Fruit fly (Drosophila melanogaster) whole organism, embryonic: ENCODE data around the gene Tsp29Fb.

Source experiments
- Aef1 ChIP-seq: fragments of 200-800 bp; sonication (Bioruptor generic); IDR thresholded peaks from 3 replicates; pipeline ENCODE4 v1.3.6; 2022; ENCODE audit warnings: missing biosample characterization, missing genetic modification characterization
- Asciz ChIP-seq: fragments of 200-800 bp; sonication (Bioruptor generic); optimal IDR thresholded peaks from 2 replicates; lab custom pipeline; 2017; ENCODE audit warnings: missing biosample characterization, mild to moderate bottlenecking, missing genetic modification characterization, missing genetic modification reagents
- Awh ChIP-seq: fragments of 200-800 bp; sonication (Bioruptor generic); IDR thresholded peaks from 2 replicates; pipeline ENCODE4, ENCODE4 v1.3.6; 2022; ENCODE audit warnings: missing biosample characterization, missing genetic modification characterization
- B-H1 ChIP-seq: fragments of 200-800 bp; sonication (Bioruptor generic); IDR thresholded peaks from 3 replicates; pipeline ENCODE4 v1.3.6; 2022; ENCODE audit warnings: missing biosample characterization, missing genetic modification characterization
- CG1024 ChIP-seq: fragments of 200-800 bp; sonication (Bioruptor generic); IDR thresholded peaks from 2 replicates; pipeline ENCODE4 v1.3.6; 2022; ENCODE audit warnings: missing biosample characterization, missing genetic modification characterization
- CG10431 ChIP-seq: fragments of 200-800 bp; sonication (Bioruptor generic); optimal IDR thresholded peaks from 3 replicates; lab custom pipeline; 2018; ENCODE audit warnings: missing biosample characterization, mild to moderate bottlenecking, missing genetic modification characterization
- CG10565 ChIP-seq: fragments of 200-800 bp; sonication (Bioruptor generic); optimal IDR thresholded peaks from 3 replicates; lab custom pipeline; 2016; ENCODE audit warnings: missing biosample characterization, mild to moderate bottlenecking, missing genetic modification characterization
- CG10979 ChIP-seq: fragments of 200-800 bp; sonication (Bioruptor generic); optimal IDR thresholded peaks from 2 replicates; lab custom pipeline; 2018; ENCODE audit warnings: missing biosample characterization, mild to moderate bottlenecking, missing genetic modification characterization, moderate library complexity
- CG11560 ChIP-seq: fragments of 200-800 bp; sonication (Bioruptor generic); IDR thresholded peaks from 3 replicates; pipeline ENCODE4 v1.3.6; 2022; ENCODE audit warnings: missing biosample characterization, missing genetic modification characterization
- CG12391 ChIP-seq: fragments of 200-800 bp; sonication (Bioruptor generic); optimal IDR thresholded peaks from 3 replicates; lab custom pipeline; 2018; ENCODE audit warnings: missing biosample characterization, mild to moderate bottlenecking, missing genetic modification characterization, moderate library complexity
- CG13123 ChIP-seq: fragments of 200-800 bp; sonication (Bioruptor generic); optimal IDR thresholded peaks from 2 replicates; lab custom pipeline; 2016; ENCODE audit warnings: missing biosample characterization, missing genetic modification characterization
- CG13775 ChIP-seq: fragments of 200-800 bp; sonication (Bioruptor generic); optimal IDR thresholded peaks from 3 replicates; lab custom pipeline; 2017; ENCODE audit warnings: missing biosample characterization, mild to moderate bottlenecking, missing genetic modification characterization
- CG14965 ChIP-seq: fragments of 200-800 bp; sonication (Bioruptor generic); optimal IDR thresholded peaks from 2 replicates; lab custom pipeline; 2016; ENCODE audit warnings: missing biosample characterization, missing genetic modification characterization, borderline replicate concordance
- CG15269 ChIP-seq: fragments of 200-800 bp; sonication (Bioruptor generic); optimal IDR thresholded peaks from 2 replicates; lab custom pipeline; 2018; ENCODE audit warnings: missing biosample characterization, mild to moderate bottlenecking, missing genetic modification characterization, moderate library complexity
- CG1602 ChIP-seq: fragments of 200-800 bp; sonication (Bioruptor generic); optimal IDR thresholded peaks from 3 replicates; lab custom pipeline; 2016; ENCODE audit warnings: missing biosample characterization, missing genetic modification characterization
- CG16813 ChIP-seq: fragments of 200-800 bp; sonication (Bioruptor generic); IDR thresholded peaks from 3 replicates; pipeline ENCODE4 v1.3.6; 2022; ENCODE audit warnings: missing biosample characterization, missing genetic modification characterization; ENCODE audit not compliant: partially characterized antibody
- CG17328 ChIP-seq: fragments of 200-800 bp; sonication (Bioruptor generic); IDR thresholded peaks from 2 replicates; pipeline ENCODE4 v1.3.6; 2022; ENCODE audit warnings: missing biosample characterization, missing genetic modification characterization
- CG18262 ChIP-seq: fragments of 200-800 bp; optimal IDR thresholded peaks from 3 replicates; lab custom pipeline; 2019; ENCODE audit warnings: missing biosample characterization, mild to moderate bottlenecking, missing genetic modification characterization, moderate library complexity
- CG18599 ChIP-seq: fragments of 200-800 bp; sonication (Bioruptor generic); optimal IDR thresholded peaks from 3 replicates; lab custom pipeline; 2017; ENCODE audit warnings: missing biosample characterization, missing genetic modification characterization, mild to moderate bottlenecking, moderate library complexity, missing genetic modification reagents
- CG2875 ChIP-seq: fragments of 200-800 bp; sonication (Bioruptor generic); optimal IDR thresholded peaks from 2 replicates; lab custom pipeline; 2017; ENCODE audit warnings: missing biosample characterization, mild to moderate bottlenecking, missing genetic modification characterization, missing genetic modification reagents
- CG3163 ChIP-seq: fragments of 200-800 bp; sonication (Bioruptor generic); optimal IDR thresholded peaks from 3 replicates; lab custom pipeline; 2016; ENCODE audit warnings: missing biosample characterization, missing genetic modification characterization
- CG3726 ChIP-seq: fragments of 200-800 bp; sonication (Bioruptor generic); IDR thresholded peaks from 3 replicates; pipeline ENCODE4, ENCODE4 v1.3.6; 2022; ENCODE audit warnings: missing biosample characterization, missing genetic modification characterization
- CG4707 ChIP-seq: fragments of 200-800 bp; sonication (Bioruptor generic); optimal IDR thresholded peaks from 2 replicates; lab custom pipeline; 2018; ENCODE audit warnings: missing biosample characterization, mild to moderate bottlenecking, missing genetic modification characterization, moderate library complexity
- CG7357 ChIP-seq: fragments of 200-800 bp; sonication (Bioruptor generic); IDR thresholded peaks from 3 replicates; pipeline ENCODE4 v1.3.6; 2022; ENCODE audit warnings: missing biosample characterization, missing genetic modification characterization
- CG8281 ChIP-seq: fragments of 200-800 bp; sonication (Bioruptor generic); optimal IDR thresholded peaks from 2 replicates; lab custom pipeline; 2018; ENCODE audit warnings: missing biosample characterization, mild to moderate bottlenecking, missing genetic modification characterization, moderate library complexity
- Deaf1 ChIP-seq: fragments of 200-800 bp; optimal IDR thresholded peaks from 3 replicates; lab custom pipeline; 2019; ENCODE audit warnings: missing biosample characterization, mild to moderate bottlenecking, missing genetic modification characterization, moderate library complexity
- Dfd ChIP-seq, 2 experiments: fragments of >200 bp; optimal IDR thresholded peaks; 2 replicates each; lab custom pipeline; 2017; ENCODE audit warnings: missing biosample characterization in 2 of 2, missing genetic modification characterization in 2 of 2
- Elba2 ChIP-seq: fragments of 200-800 bp; sonication (Bioruptor generic); optimal IDR thresholded peaks from 3 replicates; lab custom pipeline; 2016; ENCODE audit warnings: missing biosample characterization, missing genetic modification characterization
- Fer3 ChIP-seq: fragments of 200-800 bp; sonication (Bioruptor generic); optimal IDR thresholded peaks from 2 replicates; lab custom pipeline; 2018; ENCODE audit warnings: missing biosample characterization, mild to moderate bottlenecking, missing genetic modification characterization, moderate library complexity
- H15 ChIP-seq: fragments of 200-800 bp; sonication (Bioruptor generic); IDR thresholded peaks from 3 replicates; pipeline ENCODE4 v1.3.6; 2022; ENCODE audit warnings: missing biosample characterization, missing genetic modification characterization
- Hr3 ChIP-seq: fragments of 200-800 bp; sonication (Bioruptor generic); optimal IDR thresholded peaks from 3 replicates; lab custom pipeline; 2016; ENCODE audit warnings: missing biosample characterization, missing genetic modification characterization
- Hr78 ChIP-seq, 2 experiments: fragments of 200-800 bp in 1 of 2; fragments of >200 bp in 1 of 2; sonication (Bioruptor generic) in 1 of 2; optimal IDR thresholded peaks; 2 replicates each; lab custom pipeline; 2017 to 2019; ENCODE audit warnings: missing biosample characterization in 2 of 2, missing genetic modification characterization in 2 of 2, mild to moderate bottlenecking in 1 of 2, moderate library complexity in 1 of 2
- Meics ChIP-seq: fragments of 200-800 bp; sonication (Bioruptor generic); optimal IDR thresholded peaks from 2 replicates; lab custom pipeline; 2017; ENCODE audit warnings: missing biosample characterization, mild to moderate bottlenecking, missing genetic modification characterization
- TFAM ChIP-seq: fragments of 200-800 bp; sonication (Bioruptor generic); optimal IDR thresholded peaks from 2 replicates; lab custom pipeline; 2017; ENCODE audit warnings: missing biosample characterization, missing genetic modification characterization, inconsistent platforms
- bbx ChIP-seq: fragments of 200-800 bp; sonication (Bioruptor generic); IDR thresholded peaks from 2 replicates; pipeline ENCODE4 v1.3.6; 2022; ENCODE audit warnings: missing biosample characterization, missing genetic modification characterization; ENCODE audit not compliant: partially characterized antibody
- fd3F ChIP-seq: fragments of 200-800 bp; sonication (Bioruptor generic); optimal IDR thresholded peaks from 2 replicates; lab custom pipeline; 2018; ENCODE audit warnings: missing biosample characterization, mild to moderate bottlenecking, missing genetic modification characterization, moderate library complexity
- grau ChIP-seq: fragments of 200-800 bp; optimal IDR thresholded peaks from 3 replicates; lab custom pipeline; 2019; ENCODE audit warnings: missing biosample characterization, mild to moderate bottlenecking, missing genetic modification characterization, moderate library complexity
- hbn ChIP-seq: fragments of 200-800 bp; sonication (Bioruptor generic); IDR thresholded peaks from 2 replicates; pipeline ENCODE4 v1.3.6; 2022; ENCODE audit warnings: missing biosample characterization, missing genetic modification characterization; ENCODE audit not compliant: partially characterized antibody
- jigr1 ChIP-seq: fragments of 200-800 bp; sonication (Bioruptor generic); IDR thresholded peaks from 3 replicates; pipeline ENCODE4 v1.3.6; 2022; ENCODE audit warnings: missing biosample characterization, missing genetic modification characterization
- kay ChIP-seq: fragments of 200-800 bp; sonication (Bioruptor generic); optimal IDR thresholded peaks from 2 replicates; lab custom pipeline; 2016; ENCODE audit warnings: missing biosample characterization, missing genetic modification characterization
- knrl ChIP-seq: fragments of 200-800 bp; sonication (Bioruptor generic); IDR thresholded peaks from 3 replicates; pipeline ENCODE4 v1.3.6; 2022; ENCODE audit warnings: missing biosample characterization, missing genetic modification characterization; ENCODE audit not compliant: partially characterized antibody
- lilli ChIP-seq: fragments of 200-800 bp; sonication (Bioruptor generic); optimal IDR thresholded peaks from 3 replicates; lab custom pipeline; 2016; ENCODE audit warnings: missing biosample characterization, missing genetic modification characterization
- nerfin-2 ChIP-seq: fragments of 200-800 bp; sonication (Bioruptor generic); IDR thresholded peaks from 2 replicates; pipeline ENCODE4 v1.3.6; 2022; ENCODE audit warnings: missing biosample characterization, missing genetic modification characterization; ENCODE audit not compliant: partially characterized antibody
- pan ChIP-seq, 4 experiments: fragments of >200 bp in 3 of 4; fragments of 200-800 bp in 1 of 4; sonication (Bioruptor generic) in 1 of 4; optimal IDR thresholded peaks in 3 of 4; IDR thresholded peaks in 1 of 4; 2 replicates each; pipeline versions ENCODE4 v1.3.6 to Lab custom; 2017 to 2022; ENCODE audit warnings: missing biosample characterization in 2 of 4, missing genetic modification characterization in 2 of 4, mixed read lengths in 1 of 4
- pita ChIP-seq: fragments of 200-800 bp; sonication (Bioruptor generic); optimal IDR thresholded peaks from 2 replicates; lab custom pipeline; 2017; ENCODE audit warnings: missing biosample characterization, mild to moderate bottlenecking, missing genetic modification characterization
- prd ChIP-seq, 3 experiments: fragments of >200 bp in 2 of 3; fragments of 200-800 bp in 1 of 3; sonication (Bioruptor generic) in 1 of 3; optimal IDR thresholded peaks in 2 of 3; IDR thresholded peaks in 1 of 3; 2 replicates in 2 of 3; 3 replicates in 1 of 3; pipeline versions ENCODE4 v1.3.6 to Lab custom; 2017 to 2022; ENCODE audit warnings: missing biosample characterization in 1 of 3, missing genetic modification characterization in 1 of 3
- seq ChIP-seq: fragments of 200-800 bp; sonication (Bioruptor generic); IDR thresholded peaks from 2 replicates; pipeline ENCODE4 v1.3.6; 2022; ENCODE audit warnings: missing biosample characterization, missing genetic modification characterization
- trh ChIP-seq: fragments of 200-800 bp; sonication (Bioruptor generic); optimal IDR thresholded peaks from 2 replicates; lab custom pipeline; 2016; ENCODE audit warnings: missing biosample characterization, missing genetic modification characterization

The Tsp29Fb gene

dm6 chr2L:8958046-8958497 lies 20.9 kb downstream of the Tsp29Fb start (continued):
- TF ChIP-seq Hr3, result peak; percentile 93
- TF ChIP-seq CG18599 (GFP tag; lab: Kevin White, UChicago), result peak; percentile 95
- no peak for TF ChIP-seq nerfin-2 (GFP tag; lab: Robert Waterston, UW)
- TF ChIP-seq CG13775 (GFP tag; lab: Kevin White, UChicago), result peak; percentile 93
- TF ChIP-seq CG16813, result no peak
- TF ChIP-seq pan (optimal IDR thresholded peaks at IDR 0.05; lab: Kevin White, UChicago), result no peak
- TF ChIP-seq pan (GFP tag; optimal IDR thresholded peaks at IDR 0.05 in 1 of 2, IDR thresholded peaks at IDR 0.05 in 1 of 2), result peak in 1 of 2 experiments; percentile 99
- no peak for TF ChIP-seq knrl
- peak; percentile 79 for TF ChIP-seq TFAM
- peak; percentile 92 for TF ChIP-seq Meics
- TF ChIP-seq CG8281, result peak; percentile 66
- peak; percentile 98 for TF ChIP-seq B-H1 (GFP tag; lab: Robert Waterston, UW)
- peak in 1 of 2 experiments; percentile 95 for TF ChIP-seq Hr78 (GFP tag; optimal IDR thresholded peaks at IDR 0.05; lab: Kevin White, UChicago)
- TF ChIP-seq CG3726 (GFP tag; lab: Robert Waterston, UW), result peak; percentile 96
- TF ChIP-seq CG10979 (tag; lab: Kevin White, UChicago), result peak; percentile 97
- TF ChIP-seq fd3F, result peak; percentile 83
- TF ChIP-seq hbn (GFP tag; lab: Robert Waterston, UW), result no peak; the same call in 1 of the 2 replicates
- peak; percentile 99 for TF ChIP-seq seq (GFP tag; lab: Robert Waterston, UW)
- TF ChIP-seq Dfd (GFP tag; optimal IDR thresholded peaks at IDR 0.05; lab: Kevin White, UChicago), result no peak
- TF ChIP-seq Elba2 (GFP tag; lab: Kevin White, UChicago), result peak; percentile 58
- TF ChIP-seq CG3163, result peak; percentile 99
- TF ChIP-seq pita, result peak; percentile 66
- TF ChIP-seq CG12391 (tag; lab: Kevin White, UChicago), result peak; percentile 98
- TF ChIP-seq bbx (GFP tag; lab: Robert Waterston, UW), result no peak
- peak; percentile 95 for TF ChIP-seq trh
- TF ChIP-seq CG15269, result peak; percentile 90
- peak; percentile 94 for TF ChIP-seq CG1024 (GFP tag; lab: Robert Waterston, UW)
- peak; percentile 34 for TF ChIP-seq CG10565 (GFP tag; lab: Kevin White, UChicago)
- TF ChIP-seq CG11560, result peak; percentile 86; the same call in 2 of the 3 replicates
- TF ChIP-seq Awh, result peak; percentile 98
- TF ChIP-seq CG1602 (GFP tag; lab: Kevin White, UChicago), result peak; percentile 94
- TF ChIP-seq grau, result peak; percentile 92
- TF ChIP-seq lilli (GFP tag; lab: Kevin White, UChicago), result peak; percentile 95
- TF ChIP-seq CG14965 (GFP tag; lab: Kevin White, UChicago), result peak; percentile 56
- peak; percentile 89 for TF ChIP-seq Asciz
- TF ChIP-seq CG18262 (tag; lab: Kevin White, UChicago), result peak; percentile 97
- TF ChIP-seq CG2875 (GFP tag; lab: Kevin White, UChicago), result peak; percentile 89
- TF ChIP-seq Fer3 (tag; lab: Kevin White, UChicago), result peak; percentile 86
- TF ChIP-seq Deaf1 (tag; lab: Kevin White, UChicago), result peak; percentile 77
- TF ChIP-seq jigr1, result peak; percentile 94
- peak; percentile 93 for TF ChIP-seq CG7357 (GFP tag; lab: Robert Waterston, UW)
- TF ChIP-seq CG10431, result peak; percentile 60
- peak; percentile 98 for TF ChIP-seq H15 (GFP tag; lab: Robert Waterston, UW)
- peak; percentile 92 for TF ChIP-seq kay (GFP tag; lab: Kevin White, UChicago)
- peak; percentile 98 for TF ChIP-seq Aef1 (GFP tag; lab: Robert Waterston, UW)
- TF ChIP-seq CG4707 (GFP tag; lab: Kevin White, UChicago), result peak; percentile 85
- TF ChIP-seq CG17328 (GFP tag; lab: Robert Waterston, UW), result peak; percentile 99
- TF ChIP-seq prd (optimal IDR thresholded peaks at IDR 0.05; lab: Kevin White, UChicago), result no peak
- TF ChIP-seq prd (GFP tag; IDR thresholded peaks at IDR 0.05; lab: Robert Waterston, UW), result peak; percentile 99
- TF ChIP-seq CG13123 (GFP tag; lab: Kevin White, UChicago), result peak; percentile 99
